Fruit fly (Drosophila melanogaster) whole organism, embryonic: ENCODE data around the gene Sec15.

Experiments used
- CG10431 ChIP-seq: fragments of 200-800 bp; sonication (Bioruptor generic); optimal IDR thresholded peaks from 3 replicates; lab custom pipeline; 2018; ENCODE audit warnings: missing biosample characterization, mild to moderate bottlenecking, missing genetic modification characterization
- CG11456 ChIP-seq: fragments of 200-800 bp; sonication (Bioruptor generic); IDR thresholded peaks from 3 replicates; pipeline ENCODE4 v1.3.6; 2022; ENCODE audit warnings: missing biosample characterization, missing genetic modification characterization
- CG11696 ChIP-seq: fragments of 200-800 bp; sonication (Bioruptor generic); IDR thresholded peaks from 2 replicates; pipeline ENCODE4 v1.3.6; 2022; ENCODE audit warnings: missing biosample characterization, missing genetic modification characterization
- CG13123 ChIP-seq: fragments of 200-800 bp; sonication (Bioruptor generic); optimal IDR thresholded peaks from 2 replicates; lab custom pipeline; 2016; ENCODE audit warnings: missing biosample characterization, missing genetic modification characterization
- CG13424 ChIP-seq: fragments of 200-800 bp; sonication (Bioruptor generic); optimal IDR thresholded peaks from 2 replicates; lab custom pipeline; 2019; ENCODE audit warnings: missing biosample characterization, mild to moderate bottlenecking, missing genetic modification characterization, moderate library complexity
- CG13624 ChIP-seq: fragments of 200-800 bp; sonication (Bioruptor generic); optimal IDR thresholded peaks from 2 replicates; lab custom pipeline; 2016; ENCODE audit warnings: missing biosample characterization, missing genetic modification characterization
- CG13894 ChIP-seq: fragments of 200-800 bp; sonication (Bioruptor generic); optimal IDR thresholded peaks from 3 replicates; lab custom pipeline; 2018; ENCODE audit warnings: missing biosample characterization, mild to moderate bottlenecking, missing genetic modification characterization, moderate library complexity
- CG14014 ChIP-seq: fragments of 200-800 bp; sonication (Bioruptor generic); IDR thresholded peaks from 2 replicates; pipeline ENCODE4 v1.3.6; 2022; ENCODE audit warnings: missing biosample characterization, missing genetic modification characterization
- CG1603 ChIP-seq: fragments of 200-800 bp; sonication (Bioruptor generic); optimal IDR thresholded peaks from 2 replicates; lab custom pipeline; 2019; ENCODE audit warnings: missing biosample characterization, mild to moderate bottlenecking, missing genetic modification characterization, moderate library complexity
- CG16779 ChIP-seq: fragments of 200-800 bp; sonication (Bioruptor generic); IDR thresholded peaks from 2 replicates; pipeline ENCODE4 v1.3.6; 2022; ENCODE audit warnings: missing biosample characterization, missing genetic modification characterization
- CG16815 ChIP-seq: fragments of 200-800 bp; sonication (Bioruptor generic); optimal IDR thresholded peaks from 3 replicates; lab custom pipeline; 2017; ENCODE audit warnings: missing biosample characterization, mild to moderate bottlenecking, missing genetic modification characterization
- CG17568 ChIP-seq: fragments of 200-800 bp; sonication (Bioruptor generic); optimal IDR thresholded peaks from 2 replicates; lab custom pipeline; 2018; ENCODE audit warnings: missing biosample characterization, mild to moderate bottlenecking, missing genetic modification characterization, moderate library complexity
- CG17829 ChIP-seq: fragments of 200-800 bp; optimal IDR thresholded peaks from 2 replicates; lab custom pipeline; 2019; ENCODE audit warnings: missing biosample characterization, mild to moderate bottlenecking, missing genetic modification characterization, moderate library complexity
- CG3065 ChIP-seq: fragments of 200-800 bp; sonication (Bioruptor generic); optimal IDR thresholded peaks from 2 replicates; lab custom pipeline; 2016; ENCODE audit warnings: missing biosample characterization, missing genetic modification characterization
- CG31388 ChIP-seq: fragments of 200-800 bp; sonication (Bioruptor generic); optimal IDR thresholded peaks from 2 replicates; lab custom pipeline; 2016; ENCODE audit warnings: missing biosample characterization, missing genetic modification characterization
- CG3407 ChIP-seq: fragments of 200-800 bp; sonication (Bioruptor generic); optimal IDR thresholded peaks from 2 replicates; lab custom pipeline; 2018; ENCODE audit warnings: missing biosample characterization, mild to moderate bottlenecking, missing genetic modification characterization
- CG3995 ChIP-seq: fragments of 200-800 bp; sonication (Bioruptor generic); optimal IDR thresholded peaks from 3 replicates; lab custom pipeline; 2016; ENCODE audit warnings: missing biosample characterization, missing genetic modification characterization
- CG5180 ChIP-seq: fragments of 200-800 bp; sonication (Bioruptor generic); optimal IDR thresholded peaks from 3 replicates; lab custom pipeline; 2017; ENCODE audit warnings: missing biosample characterization, missing genetic modification characterization, mild to moderate bottlenecking, moderate library complexity, missing genetic modification reagents
- CG5953 ChIP-seq: fragments of 200-800 bp; sonication (Bioruptor generic); IDR thresholded peaks from 2 replicates; pipeline ENCODE4 v1.3.6; 2022; ENCODE audit warnings: missing biosample characterization, missing genetic modification characterization
- CG6272 ChIP-seq: fragments of 200-800 bp; sonication (Bioruptor generic); IDR thresholded peaks from 2 replicates; pipeline ENCODE4 v1.3.6; 2022; ENCODE audit warnings: missing biosample characterization, missing genetic modification characterization
- CG7271 ChIP-seq: fragments of 200-800 bp; sonication (Bioruptor generic); optimal IDR thresholded peaks from 2 replicates; lab custom pipeline; 2018; ENCODE audit warnings: missing biosample characterization, mild to moderate bottlenecking, missing genetic modification characterization, moderate library complexity
- CG7839 ChIP-seq: fragments of 200-800 bp; sonication (Bioruptor generic); optimal IDR thresholded peaks from 3 replicates; lab custom pipeline; 2018; ENCODE audit warnings: missing biosample characterization, mild to moderate bottlenecking, missing genetic modification characterization, moderate library complexity
- CG8290 ChIP-seq, 3 experiments: fragments of 200-800 bp; sonication (Bioruptor generic); optimal IDR thresholded peaks; 2 replicates each; lab custom pipeline; 2016 to 2019; ENCODE audit warnings: missing biosample characterization in 3 of 3, missing genetic modification characterization in 3 of 3, mild to moderate bottlenecking in 2 of 3, moderate library complexity in 1 of 3
- CG9932 ChIP-seq: fragments of 200-800 bp; sonication (Bioruptor generic); IDR thresholded peaks from 2 replicates; pipeline ENCODE4 v1.3.6; 2022; ENCODE audit warnings: missing biosample characterization, missing genetic modification characterization
- ERR ChIP-seq: fragments of 200-800 bp; sonication (Bioruptor generic); optimal IDR thresholded peaks from 2 replicates; lab custom pipeline; 2016; ENCODE audit warnings: missing biosample characterization, missing genetic modification characterization
- Nf-YB ChIP-seq: fragments of 200-800 bp; sonication (Bioruptor generic); optimal IDR thresholded peaks from 3 replicates; lab custom pipeline; 2019; ENCODE audit warnings: missing biosample characterization, mild to moderate bottlenecking, missing genetic modification characterization, moderate library complexity
- Pdp1 ChIP-seq, 2 experiments: fragments of 200-800 bp; sonication (Bioruptor generic); optimal IDR thresholded peaks; 3 replicates each; lab custom pipeline; 2016; ENCODE audit warnings: missing biosample characterization in 2 of 2, missing genetic modification characterization in 2 of 2, mild to moderate bottlenecking in 1 of 2, moderate library complexity in 1 of 2
- Sin3A ChIP-seq: fragments of >200 bp; optimal IDR thresholded peaks from 2 replicates; lab custom pipeline; 2018
- Trl ChIP-seq, 3 experiments: fragments of >200 bp in 2 of 3; fragments of 200-800 bp in 1 of 3; sonication (Bioruptor generic) in 1 of 3; optimal IDR thresholded peaks; 2 replicates in 1 of 3; 3 replicates in 2 of 3; lab custom pipeline; 2016 to 2017; ENCODE audit warnings: missing biosample characterization in 1 of 3, missing genetic modification characterization in 1 of 3
- Xrp1 ChIP-seq: fragments of 200-800 bp; sonication (Bioruptor generic); IDR thresholded peaks from 2 replicates; pipeline ENCODE4 v1.3.6; 2022; ENCODE audit warnings: missing biosample characterization, missing genetic modification characterization
- az2 ChIP-seq: fragments of 200-800 bp; sonication (Bioruptor generic); optimal IDR thresholded peaks from 3 replicates; lab custom pipeline; 2016; ENCODE audit warnings: missing biosample characterization, missing genetic modification characterization
- bbx ChIP-seq: fragments of 200-800 bp; sonication (Bioruptor generic); IDR thresholded peaks from 2 replicates; pipeline ENCODE4 v1.3.6; 2022; ENCODE audit warnings: missing biosample characterization, missing genetic modification characterization; ENCODE audit not compliant: partially characterized antibody
- crc ChIP-seq: fragments of 200-800 bp; sonication (Bioruptor generic); optimal IDR thresholded peaks from 2 replicates; lab custom pipeline; 2016; ENCODE audit warnings: missing biosample characterization, missing genetic modification characterization
- crol ChIP-seq: fragments of 200-800 bp; sonication (Bioruptor generic); IDR thresholded peaks from 2 replicates; pipeline ENCODE4 v1.3.6; 2022; ENCODE audit warnings: missing biosample characterization, missing genetic modification characterization
- dysf ChIP-seq: fragments of 200-800 bp; sonication (Bioruptor generic); IDR thresholded peaks from 3 replicates; pipeline ENCODE4 v1.3.6; 2022; ENCODE audit warnings: missing biosample characterization, missing genetic modification characterization
- ems ChIP-seq: fragments of 200-800 bp; sonication (Bioruptor generic); optimal IDR thresholded peaks from 3 replicates; lab custom pipeline; 2016; ENCODE audit warnings: missing biosample characterization, missing genetic modification characterization
- eyg ChIP-seq: fragments of 200-800 bp; sonication (Bioruptor generic); optimal IDR thresholded peaks from 3 replicates; lab custom pipeline; 2016; ENCODE audit warnings: missing biosample characterization, missing genetic modification characterization
- gt ChIP-seq: fragments of 200-800 bp; sonication (Bioruptor generic); IDR thresholded peaks from 2 replicates; pipeline ENCODE4 v1.3.6; 2022; ENCODE audit warnings: missing biosample characterization, missing genetic modification characterization
- ken ChIP-seq: fragments of 200-800 bp; sonication (Bioruptor generic); IDR thresholded peaks from 3 replicates; pipeline ENCODE4 v1.3.6; 2022; ENCODE audit warnings: missing biosample characterization, missing genetic modification characterization
- nmo ChIP-seq: fragments of 200-800 bp; sonication (Bioruptor generic); optimal IDR thresholded peaks from 2 replicates; lab custom pipeline; 2018; ENCODE audit warnings: missing biosample characterization, mild to moderate bottlenecking, missing genetic modification characterization, moderate library complexity
- p53 ChIP-seq: fragments of 200-800 bp; sonication (Bioruptor generic); optimal IDR thresholded peaks from 2 replicates; lab custom pipeline; 2016; ENCODE audit warnings: missing biosample characterization, missing genetic modification characterization
- repo ChIP-seq: fragments of 200-800 bp; sonication (Bioruptor generic); optimal IDR thresholded peaks from 2 replicates; lab custom pipeline; 2016; ENCODE audit warnings: missing biosample characterization, missing genetic modification characterization
- sc ChIP-seq, 3 experiments: fragments of >200 bp in 2 of 3; fragments of 200-800 bp in 1 of 3; sonication (Bioruptor generic) in 1 of 3; optimal IDR thresholded peaks; 2 replicates in 2 of 3; 3 replicates in 1 of 3; lab custom pipeline; 2017; ENCODE audit warnings: mild to moderate bottlenecking in 1 of 3, missing biosample characterization in 1 of 3, missing genetic modification characterization in 1 of 3, missing genetic modification reagents in 1 of 3
- sna ChIP-seq: fragments of 200-800 bp; sonication (Bioruptor generic); IDR thresholded peaks from 2 replicates; pipeline ENCODE4 v1.3.6; 2022; ENCODE audit warnings: missing biosample characterization, missing genetic modification characterization; ENCODE audit not compliant: partially characterized antibody
- tll ChIP-seq, 2 experiments: fragments of 200-800 bp in 1 of 2; fragments of >200 bp in 1 of 2; sonication (Bioruptor generic) in 1 of 2; optimal IDR thresholded peaks; 2 replicates each; lab custom pipeline; 2017 to 2019; ENCODE audit warnings: missing biosample characterization in 2 of 2, missing genetic modification characterization in 2 of 2, mild to moderate bottlenecking in 1 of 2, moderate library complexity in 1 of 2
- trh ChIP-seq: fragments of 200-800 bp; sonication (Bioruptor generic); optimal IDR thresholded peaks from 2 replicates; lab custom pipeline; 2016; ENCODE audit warnings: missing biosample characterization, missing genetic modification characterization
- tup ChIP-seq: fragments of 200-800 bp; sonication (Bioruptor generic); optimal IDR thresholded peaks from 2 replicates; lab custom pipeline; 2016; ENCODE audit warnings: missing biosample characterization, mild to moderate bottlenecking, missing genetic modification characterization, moderate library complexity
- twi ChIP-seq: fragments of 200-800 bp; optimal IDR thresholded peaks from 2 replicates; lab custom pipeline; 2019; ENCODE audit warnings: missing biosample characterization, mild to moderate bottlenecking, missing genetic modification characterization, moderate library complexity
- zen2 ChIP-seq: fragments of 200-800 bp; sonication (Bioruptor generic); IDR thresholded peaks from 3 replicates; pipeline ENCODE4 v1.3.6; 2022; ENCODE audit warnings: missing biosample characterization, missing genetic modification characterization; ENCODE audit not compliant: partially characterized antibody

Sec15 gene

DNA sequence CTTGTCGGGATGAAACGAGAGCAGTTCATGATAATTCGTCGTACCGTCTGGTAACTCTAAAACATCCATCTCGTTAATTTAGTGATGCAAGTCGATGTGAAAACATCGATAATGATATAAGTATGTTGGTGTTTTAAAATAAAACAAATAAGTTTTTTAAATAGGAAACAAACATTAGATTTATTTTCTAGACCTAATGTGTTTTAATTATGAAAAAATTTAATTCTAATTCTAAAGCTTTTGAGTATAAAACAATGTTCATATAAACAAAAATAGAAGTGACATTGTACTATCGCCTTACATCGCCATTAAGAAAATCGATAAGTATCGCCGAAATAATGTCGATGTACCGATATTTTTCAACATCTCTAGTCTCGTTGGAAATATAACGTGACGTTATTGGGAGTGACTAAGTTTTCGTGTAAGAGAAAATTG lies 3.3 kb upstream of the Sec15 start, which contains the start of gene Rab11 (continued):
- TF ChIP-seq sc (optimal IDR thresholded peaks at IDR 0.05; lab: Kevin White, UChicago) (no peak), sc (GFP tag; optimal IDR thresholded peaks at IDR 0.05; lab: Kevin White, UChicago) (no peak), CG13624 (peak; percentile 35), crc (GFP tag; lab: Kevin White, UChicago) (no peak), tll (GFP tag; optimal IDR thresholded peaks at IDR 0.05; lab: Kevin White, UChicago) (peak in 1 of 2 experiments; percentile 11), CG7839 (tag; lab: Kevin White, UChicago) (peak; percentile 54), nmo (GFP tag; lab: Kevin White, UChicago) (peak; percentile 75), bbx (GFP tag; lab: Robert Waterston, UW) (peak; percentile 88), CG3995 (GFP tag; lab: Kevin White, UChicago) (peak; percentile 74), CG6272 (GFP tag; lab: Robert Waterston, UW) (peak; percentile 34; the same call in 1 of the 2 replicates), CG5180 (no peak), CG16815 (peak; percentile 3), CG16779 (GFP tag; lab: Robert Waterston, UW) (no peak), CG13424 (tag; lab: Kevin White, UChicago) (peak; percentile 59), ERR (peak; percentile 10), CG5953 (GFP tag; lab: Robert Waterston, UW) (no peak), CG17568 (GFP tag; lab: Kevin White, UChicago) (no peak), Xrp1 (GFP tag; lab: Robert Waterston, UW) (peak; percentile 44; the same call in 1 of the 2 replicates), dysf (GFP tag; lab: Robert Waterston, UW) (peak; percentile 43; the same call in 2 of the 3 replicates), CG11696 (GFP tag; lab: Robert Waterston, UW) (no peak), CG3407 (GFP tag; lab: Kevin White, UChicago) (no peak), CG14014 (GFP tag; lab: Robert Waterston, UW) (0 out of 2 replicates have a peak, but pooled peaks have one; percentile 34), CG3065 (GFP tag; lab: Kevin White, UChicago) (peak; percentile 19), Nf-YB (GFP tag; lab: Kevin White, UChicago) (no peak), trh (GFP tag; lab: Kevin White, UChicago) (no peak), Trl (optimal IDR thresholded peaks at IDR 0.05; lab: Kevin White, UChicago) (no peak), Trl (GFP tag; optimal IDR thresholded peaks at IDR 0.05; lab: Kevin White, UChicago) (no peak), CG13123 (no peak), CG10431 (GFP tag; lab: Kevin White, UChicago) (no peak), Sin3A (lab: Kevin White, UChicago) (peak; percentile 23), ems (GFP tag; lab: Kevin White, UChicago) (peak; percentile 68), Pdp1 (GFP tag; optimal IDR thresholded peaks at IDR 0.05; lab: Kevin White, UChicago) (peak; percentile 36 to 44), CG9932 (peak; percentile 78), twi (peak; percentile 11), CG13894 (tag; lab: Kevin White, UChicago) (peak; percentile 52), CG8290 (GFP tag; optimal IDR thresholded peaks at IDR 0.05; lab: Kevin White, UChicago) (peak; percentile 68), CG8290 (tag; optimal IDR thresholded peaks at IDR 0.05; lab: Kevin White, UChicago) (peak; percentile 24 to 68), az2 (GFP tag; lab: Kevin White, UChicago) (peak; percentile 53), crol (GFP tag; lab: Robert Waterston, UW) (no peak), CG1603 (tag; lab: Kevin White, UChicago) (peak; percentile 12), tup (no peak), CG17829 (tag; lab: Kevin White, UChicago) (peak; percentile 46), sna (GFP tag; lab: Robert Waterston, UW) (peak; percentile 83), ken (GFP tag; lab: Robert Waterston, UW) (no peak), gt (GFP tag; lab: Robert Waterston, UW) (no peak), CG11456 (GFP tag; lab: Robert Waterston, UW) (0 out of 3 replicates have a peak, but pooled peaks have one; percentile 45), eyg (GFP tag; lab: Kevin White, UChicago) (no peak), CG7271 (tag; lab: Kevin White, UChicago) (no peak), repo (no peak), p53 (GFP tag; lab: Kevin White, UChicago) (no peak), zen2 (peak; percentile 81; the same call in 1 of the 3 replicates), CG31388 (GFP tag; lab: Kevin White, UChicago) (no peak)
